Worm (Caenorhabditis elegans) whole organism, mixed stage, embryonic: Measurements from ENCODE around the gene ifb-1.
A peak's percentile ranks its signal among the peaks of the same experiment; 100 is the strongest.

ENCODE experiments used
- blmp-1 ChIP-seq: fragments of 150-350 bp; optimal IDR thresholded peaks from 2 replicates; lab custom pipeline; 2014; ENCODE audit warnings: missing biosample characterization, missing genetic modification characterization
- ceh-39 ChIP-seq: fragments of 150-350 bp; optimal IDR thresholded peaks from 2 replicates; lab custom pipeline; 2014; ENCODE audit warnings: missing biosample characterization, missing genetic modification characterization
- ceh-43 ChIP-seq: fragments of 200-800 bp; sonication (Bioruptor generic); optimal IDR thresholded peaks from 2 replicates; lab custom pipeline; 2018; ENCODE audit warnings: mild to moderate bottlenecking, missing genetic modification characterization, moderate library complexity, missing compliant biosample characterization
- ceh-83 ChIP-seq: fragments of 200-800 bp; sonication (Bioruptor generic); optimal IDR thresholded peaks from 2 replicates; lab custom pipeline; 2018; ENCODE audit warnings: mild to moderate bottlenecking, missing genetic modification characterization, missing compliant biosample characterization
- ces-1 ChIP-seq: fragments of 150-350 bp; optimal IDR thresholded peaks from 2 replicates; lab custom pipeline; 2014; ENCODE audit warnings: missing biosample characterization, missing genetic modification reagents, missing genetic modification characterization
- cnd-1 ChIP-seq: fragments of 200-800 bp; sonication (Bioruptor generic); optimal IDR thresholded peaks from 2 replicates; lab custom pipeline; 2018; ENCODE audit warnings: mild to moderate bottlenecking, missing genetic modification characterization, missing compliant biosample characterization
- drap-1 ChIP-seq: fragments of 200-800 bp; sonication (Bioruptor generic); optimal IDR thresholded peaks from 3 replicates; lab custom pipeline; 2018; ENCODE audit warnings: mild to moderate bottlenecking, missing genetic modification characterization, missing compliant biosample characterization
- elt-1 ChIP-seq: sonication (generic microtip); optimal IDR thresholded peaks from 2 replicates; lab custom pipeline; 2017; ENCODE audit warnings: missing genetic modification characterization, mild to moderate bottlenecking, missing compliant biosample characterization, antibody characterized with exemption, moderate library complexity, borderline replicate concordance; ENCODE audit not compliant: insufficient read depth
- elt-3 ChIP-seq: fragments of 150-350 bp; optimal IDR thresholded peaks from 2 replicates; lab custom pipeline; 2014; ENCODE audit warnings: missing biosample characterization, missing genetic modification characterization
- flh-1 ChIP-seq: fragments of 200-800 bp; sonication (Bioruptor generic); optimal IDR thresholded peaks from 2 replicates; lab custom pipeline; 2018; ENCODE audit warnings: mild to moderate bottlenecking, missing genetic modification characterization, moderate library complexity, missing compliant biosample characterization
- ham-2 ChIP-seq: fragments of 200-800 bp; sonication (Bioruptor generic); optimal IDR thresholded peaks from 2 replicates; lab custom pipeline; 2018; ENCODE audit warnings: mild to moderate bottlenecking, missing genetic modification characterization, missing compliant biosample characterization
- lin-13 ChIP-seq: fragments of 150-350 bp; optimal IDR thresholded peaks from 2 replicates; lab custom pipeline; 2014; ENCODE audit warnings: missing biosample characterization, missing genetic modification characterization
- lin-32 ChIP-seq: fragments of 200-800 bp; sonication (Bioruptor generic); optimal IDR thresholded peaks from 2 replicates; lab custom pipeline; 2018; ENCODE audit warnings: mild to moderate bottlenecking, missing genetic modification characterization, missing compliant biosample characterization
- lsy-2 ChIP-seq: fragments of 150-350 bp; optimal IDR thresholded peaks from 2 replicates; lab custom pipeline; 2014; ENCODE audit warnings: missing biosample characterization, missing genetic modification characterization
- mab-5 ChIP-seq: fragments of 150-350 bp; optimal IDR thresholded peaks from 2 replicates; lab custom pipeline; 2014; ENCODE audit warnings: missing biosample characterization, missing genetic modification characterization
- mep-1 ChIP-seq: fragments of 150-350 bp; optimal IDR thresholded peaks from 2 replicates; lab custom pipeline; 2017; ENCODE audit warnings: missing biosample characterization, missing genetic modification reagents, missing genetic modification characterization, inconsistent platforms
- mls-2 ChIP-seq: sonication (generic microtip); optimal IDR thresholded peaks from 2 replicates; lab custom pipeline; 2016; ENCODE audit warnings: mild to moderate bottlenecking, missing genetic modification characterization, moderate library complexity, missing compliant biosample characterization
- nhr-12 ChIP-seq: fragments of 150-350 bp; optimal IDR thresholded peaks from 2 replicates; lab custom pipeline; 2014; ENCODE audit warnings: missing biosample characterization, missing genetic modification characterization
- nhr-2 ChIP-seq: fragments of 150-350 bp; optimal IDR thresholded peaks from 2 replicates; lab custom pipeline; 2014; ENCODE audit warnings: missing biosample characterization, missing genetic modification characterization
- nhr-28 ChIP-seq: fragments of 150-350 bp; optimal IDR thresholded peaks from 2 replicates; lab custom pipeline; 2014; ENCODE audit warnings: missing biosample characterization, missing genetic modification characterization
- nhr-76 ChIP-seq: sonication (generic microtip); optimal IDR thresholded peaks from 2 replicates; lab custom pipeline; 2017; ENCODE audit warnings: missing biosample characterization, missing genetic modification characterization
- pha-4 ChIP-seq: fragments of 150-350 bp; optimal IDR thresholded peaks from 2 replicates; lab custom pipeline; 2018; ENCODE audit warnings: missing biosample characterization, missing genetic modification reagents, missing genetic modification characterization
- sem-2 ChIP-seq: fragments of 200-800 bp; sonication (Bioruptor generic); optimal IDR thresholded peaks from 2 replicates; lab custom pipeline; 2018; ENCODE audit warnings: mild to moderate bottlenecking, missing genetic modification characterization, missing compliant biosample characterization
- sptf-1 ChIP-seq: sonication (generic microtip); optimal IDR thresholded peaks from 2 replicates; lab custom pipeline; 2017; ENCODE audit warnings: mild to moderate bottlenecking, missing genetic modification characterization, moderate library complexity, missing compliant biosample characterization
- tbx-8 ChIP-seq: fragments of 200-800 bp; sonication (Bioruptor generic); optimal IDR thresholded peaks from 2 replicates; lab custom pipeline; 2018; ENCODE audit warnings: mild to moderate bottlenecking, missing genetic modification characterization, moderate library complexity, missing compliant biosample characterization
- unc-120 ChIP-seq: sonication (generic microtip); optimal IDR thresholded peaks from 2 replicates; lab custom pipeline; 2017; ENCODE audit warnings: missing genetic modification characterization, missing compliant biosample characterization; ENCODE audit not compliant: poor library complexity, severe bottlenecking
- unc-39 ChIP-seq: fragments of 150-350 bp; optimal IDR thresholded peaks from 2 replicates; lab custom pipeline; 2014; ENCODE audit warnings: missing biosample characterization, missing genetic modification characterization
- unc-62 ChIP-seq: fragments of 150-350 bp; optimal IDR thresholded peaks from 2 replicates; lab custom pipeline; 2014; ENCODE audit warnings: missing biosample characterization, missing genetic modification reagents, missing genetic modification characterization
- zip-8 ChIP-seq: fragments of 150-350 bp; optimal IDR thresholded peaks from 2 replicates; lab custom pipeline; 2014; ENCODE audit warnings: missing biosample characterization, missing genetic modification characterization
- ztf-11 ChIP-seq: fragments of 150-350 bp; optimal IDR thresholded peaks from 2 replicates; lab custom pipeline; 2014; ENCODE audit warnings: missing biosample characterization, missing genetic modification characterization

The ifb-1 gene

DNA sequence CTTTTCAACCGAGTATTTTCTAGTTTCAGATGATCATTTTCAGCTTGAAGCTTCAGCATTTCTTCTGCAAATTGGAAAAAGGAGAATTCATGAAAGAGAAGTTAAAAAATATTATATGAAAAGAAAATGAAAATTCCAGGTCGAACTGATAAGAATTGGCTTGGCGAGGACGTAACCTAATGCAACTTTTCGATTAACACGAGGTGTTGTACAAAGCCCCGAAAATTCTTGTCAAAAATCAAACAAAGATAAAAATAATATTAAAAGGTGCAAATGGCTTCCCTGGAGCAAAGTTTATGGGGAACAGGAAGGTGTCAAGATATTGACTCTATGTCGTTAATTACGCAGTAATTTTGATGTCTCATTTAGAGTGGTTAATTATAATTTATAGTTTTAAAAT, 21.1 kb upstream of the ifb-1 start:
- TF ChIP-seq elt-1 (tag; lab: Kevin White, UChicago) (no peak), ces-1 (no peak), tbx-8 (no peak), blmp-1 (tag; lab: Kevin White, UChicago) (no peak), ceh-39 (tag; lab: Kevin White, UChicago) (no peak), pha-4 (tag; lab: Kevin White, UChicago) (no peak), nhr-2 (tag; lab: Kevin White, UChicago) (no peak), unc-120 (tag; lab: Kevin White, UChicago) (no peak), lsy-2 (no peak), unc-62 (no peak), drap-1 (GFP tag; lab: Kevin White, UChicago) (no peak), zip-8 (no peak), ceh-83 (GFP tag; lab: Kevin White, UChicago) (no peak), ceh-43 (GFP tag; lab: Kevin White, UChicago) (no peak), lin-13 (no peak)

DNA sequence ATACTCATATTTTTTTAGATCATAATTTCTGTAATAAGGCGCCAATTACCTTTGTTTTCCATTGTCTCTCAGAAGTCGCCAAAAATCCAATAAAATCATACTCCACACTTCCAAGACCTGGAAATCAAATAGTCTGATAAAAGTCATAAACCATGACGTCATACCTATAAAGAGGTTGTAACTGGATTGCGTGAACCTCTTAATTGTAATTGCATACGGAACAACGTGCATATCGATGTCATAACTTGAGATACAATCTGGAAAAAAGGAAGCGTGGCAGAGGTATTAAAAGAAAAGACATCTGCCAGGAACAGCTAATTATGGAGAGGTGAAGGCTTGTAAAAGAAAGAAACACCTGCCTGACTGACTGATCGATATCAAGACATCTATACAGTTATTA, 20.3 kb upstream of the ifb-1 start, which contains the start of gene F10C1.9:
F10C1.9 (minus strand) TSS at position 197 of the 400 bp plus-strand sequence.
- TF ChIP-seq pha-4 (tag; lab: Kevin White, UChicago) (no peak), lin-32 (GFP tag; lab: Kevin White, UChicago) (no peak), unc-120 (tag; lab: Kevin White, UChicago) (no peak), ceh-83 (GFP tag; lab: Kevin White, UChicago) (no peak), ham-2 (GFP tag; lab: Kevin White, UChicago) (no peak), nhr-2 (tag; lab: Kevin White, UChicago) (peak; percentile 88), zip-8 (peak; percentile 95), ztf-11 (no peak), lsy-2 (no peak), tbx-8 (no peak), sptf-1 (tag; lab: Kevin White, UChicago) (no peak), unc-62 (no peak), ces-1 (no peak), nhr-76 (tag; lab: Kevin White, UChicago) (no peak), drap-1 (GFP tag; lab: Kevin White, UChicago) (no peak), mls-2 (no peak), sem-2 (GFP tag; lab: Kevin White, UChicago) (no peak)

DNA sequence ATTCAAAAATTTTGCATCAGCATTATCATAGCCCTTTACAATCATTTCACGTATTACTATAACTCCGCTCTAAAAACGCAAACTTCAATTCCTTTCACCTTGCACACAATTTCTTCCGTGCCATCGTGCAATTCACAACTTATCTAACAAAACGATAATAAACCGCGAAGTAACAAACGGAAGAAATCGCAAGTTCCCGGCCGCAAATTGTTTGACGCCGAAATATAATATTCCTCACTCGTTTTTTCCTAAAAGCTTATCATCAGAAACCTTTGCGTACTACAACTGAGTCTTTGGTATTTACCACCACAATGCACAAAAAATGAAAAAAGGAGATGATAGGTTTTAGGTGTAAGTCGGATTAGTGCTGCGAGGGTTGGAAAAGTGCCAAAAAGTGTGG, 18.1 kb upstream of the ifb-1 start:
- no peak for TF ChIP-seq unc-62
- TF ChIP-seq elt-3 (tag; lab: Kevin White, UChicago) = no peak
- no peak for TF ChIP-seq nhr-76 (tag; lab: Kevin White, UChicago)
- no peak for TF ChIP-seq mab-5 (tag; lab: Kevin White, UChicago)
- TF ChIP-seq nhr-12 (tag; lab: Kevin White, UChicago) = no peak
- TF ChIP-seq ham-2 (GFP tag; lab: Kevin White, UChicago) = no peak
- TF ChIP-seq flh-1 (GFP tag; lab: Kevin White, UChicago) = no peak
- TF ChIP-seq cnd-1 (tag; lab: Kevin White, UChicago) = no peak
- TF ChIP-seq ceh-39 (tag; lab: Kevin White, UChicago) = no peak
- no peak for TF ChIP-seq ces-1

DNA sequence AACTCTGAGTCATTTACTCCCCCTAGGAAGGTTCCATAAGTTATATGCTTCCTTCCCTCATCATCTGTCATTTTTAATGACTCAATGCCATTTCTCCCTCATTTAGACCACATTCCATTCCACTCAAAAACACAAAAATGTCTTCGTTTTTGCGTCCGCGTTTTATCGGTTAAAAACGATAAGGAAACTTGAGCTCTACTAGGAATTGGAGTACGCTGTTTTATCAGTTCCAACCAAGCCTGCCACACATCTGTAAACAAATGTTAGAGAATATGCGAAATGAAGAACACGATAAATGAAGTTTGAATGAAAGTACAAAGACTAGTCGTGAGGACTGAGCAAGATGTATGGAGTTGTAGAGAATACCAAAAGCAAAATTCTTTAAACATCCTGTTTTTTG, 17.0 kb upstream of the ifb-1 start:
- TF ChIP-seq sptf-1 (tag; lab: Kevin White, UChicago) (no peak), mep-1 (tag; lab: Kevin White, UChicago) (no peak), unc-120 (tag; lab: Kevin White, UChicago) (no peak), ztf-11 (no peak), lin-32 (GFP tag; lab: Kevin White, UChicago) (no peak), nhr-76 (tag; lab: Kevin White, UChicago) (no peak), cnd-1 (tag; lab: Kevin White, UChicago) (no peak), nhr-12 (tag; lab: Kevin White, UChicago) (no peak), unc-39 (tag; lab: Kevin White, UChicago) (no peak), elt-1 (tag; lab: Kevin White, UChicago) (no peak), ceh-43 (GFP tag; lab: Kevin White, UChicago) (no peak), elt-3 (tag; lab: Kevin White, UChicago) (no peak)

DNA sequence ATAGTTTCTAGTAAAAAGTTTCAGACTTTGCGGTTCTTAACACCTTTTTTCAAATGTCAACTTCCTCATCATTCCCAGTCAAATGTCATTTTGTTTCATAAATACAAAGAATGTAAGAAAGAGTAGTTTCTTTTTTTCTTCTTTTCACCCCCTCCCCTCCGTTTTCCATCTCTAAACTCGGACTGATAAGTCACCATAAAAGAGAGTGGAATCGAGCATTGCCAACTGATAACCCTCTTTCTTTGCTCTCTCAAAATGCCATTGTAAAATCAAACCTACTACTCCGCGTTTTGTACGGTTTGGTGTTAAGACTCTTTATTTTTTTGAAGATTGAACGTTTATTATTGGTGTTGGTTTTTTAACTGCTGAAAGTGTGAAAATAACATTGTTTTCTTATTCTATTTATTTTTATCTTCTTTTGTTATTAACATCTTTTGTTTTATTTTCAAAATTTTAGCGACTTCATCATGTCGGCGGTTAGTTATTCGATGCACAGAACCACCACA, 15.6 kb upstream of the ifb-1 start, which contains the start of gene ifb-2:
ifb-2 (plus strand) TSS at position 456 of the 506 bp plus-strand sequence.
- TF ChIP-seq elt-3 (tag; lab: Kevin White, UChicago) (no peak), mls-2 (no peak), mab-5 (tag; lab: Kevin White, UChicago) (no peak), unc-120 (tag; lab: Kevin White, UChicago) (no peak), tbx-8 (no peak), nhr-28 (no peak), lin-32 (GFP tag; lab: Kevin White, UChicago) (no peak)
